Worm (Caenorhabditis elegans) whole organism, midembryonic: ENCODE measurements around the gene C25E10.16.
"Not testable (repeated sequence)": the region's sequence is repeated elsewhere in the genome, so short reads cannot be mapped to it uniquely, and the experiment has no call there.

Experiments used
- med-1 ChIP-seq: sonication (generic microtip); optimal IDR thresholded peaks from 2 replicates; lab custom pipeline; 2017; ENCODE audit warnings: missing genetic modification characterization, mild to moderate bottlenecking, missing compliant biosample characterization, antibody characterized with exemption, missing genetic modification reagents; ENCODE audit not compliant: insufficient read depth
- tab-1 ChIP-seq: fragments of 200-800 bp; sonication (Bioruptor generic); IDR thresholded peaks from 2 replicates; pipeline ENCODE4 v1.3.6; 2022; ENCODE audit warnings: missing genetic modification characterization, missing compliant biosample characterization
- ztf-29 ChIP-seq: fragments of 200-800 bp; sonication (Bioruptor generic); IDR thresholded peaks from 2 replicates; pipeline ENCODE4 v1.3.6; 2022; ENCODE audit warnings: missing genetic modification reagents, missing genetic modification characterization, missing compliant biosample characterization

DNA sequence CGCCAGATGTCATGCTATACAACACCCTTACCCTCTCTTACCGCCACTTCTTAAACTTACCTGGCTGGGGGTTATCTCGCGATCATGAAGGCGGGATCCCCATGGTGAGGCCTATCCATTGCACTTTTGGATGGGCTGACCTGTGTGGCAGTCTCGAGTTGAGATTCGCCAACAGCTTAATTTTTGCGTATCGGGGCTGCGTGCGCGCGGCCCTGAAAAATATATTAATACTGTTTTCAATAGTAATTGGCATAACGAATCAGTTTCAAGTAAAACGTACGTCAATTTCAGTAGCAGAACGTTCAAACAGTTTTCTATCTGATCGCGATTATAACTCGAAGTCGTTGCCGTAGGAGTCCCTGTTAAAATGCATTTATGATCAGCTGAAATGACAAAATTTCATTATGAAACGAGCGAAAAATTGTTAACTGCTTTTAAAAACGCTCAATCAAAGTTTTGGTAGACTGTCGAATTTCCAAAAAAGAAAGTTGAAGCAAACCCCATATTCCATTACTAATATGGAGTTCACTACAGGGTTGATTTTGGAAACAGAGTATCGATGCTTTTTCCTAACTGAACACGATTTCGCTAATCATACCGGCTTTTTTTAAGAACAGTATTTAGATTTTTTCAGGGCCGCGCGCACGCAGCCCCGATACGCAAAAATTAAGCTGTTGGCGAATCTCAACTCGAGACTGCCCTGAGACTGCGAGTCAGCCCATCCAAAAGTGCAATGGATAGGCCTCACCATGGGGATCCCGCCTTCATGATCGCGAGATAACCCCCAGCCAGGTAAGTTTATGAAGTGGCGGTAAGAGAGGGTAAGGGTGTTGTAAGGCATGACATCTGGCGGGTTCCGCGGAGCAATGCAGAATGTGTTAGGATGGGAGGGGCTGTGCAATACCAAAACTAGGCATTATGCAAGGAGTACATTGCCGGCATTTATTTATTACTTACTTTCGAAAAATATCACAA lies 31.7 kb upstream of the C25E10.16 start:
- 0 out of 2 replicates have a peak, but pooled peaks have one; percentile 8 for TF ChIP-seq tab-1 (GFP tag; lab: Robert Waterston, UW)
- TF ChIP-seq med-1 (GFP tag; lab: Kevin White, UChicago); ztf-29: not testable (repeated sequence)
